Fruit fly (Drosophila melanogaster) whole organism, embryonic: ENCODE data around the gene CG8051.

Experiments
- Atf6 ChIP-seq: fragments of 200-800 bp; sonication (Bioruptor generic); IDR thresholded peaks from 2 replicates; pipeline ENCODE4 v1.3.6; 2022; ENCODE audit warnings: missing biosample characterization, missing genetic modification characterization
- CG10147 ChIP-seq: fragments of 200-800 bp; sonication (Bioruptor generic); optimal IDR thresholded peaks from 2 replicates; lab custom pipeline; 2019; ENCODE audit warnings: missing biosample characterization, mild to moderate bottlenecking, missing genetic modification characterization, moderate library complexity
- CG10979 ChIP-seq: fragments of 200-800 bp; sonication (Bioruptor generic); optimal IDR thresholded peaks from 2 replicates; lab custom pipeline; 2018; ENCODE audit warnings: missing biosample characterization, mild to moderate bottlenecking, missing genetic modification characterization, moderate library complexity
- CG12155 ChIP-seq: fragments of 200-800 bp; sonication (Bioruptor generic); optimal IDR thresholded peaks from 3 replicates; lab custom pipeline; 2016; ENCODE audit warnings: missing biosample characterization, missing genetic modification characterization
- CG14441 ChIP-seq: fragments of 200-800 bp; sonication (Bioruptor generic); IDR thresholded peaks from 2 replicates; pipeline ENCODE4 v1.3.6; 2022; ENCODE audit warnings: missing biosample characterization, missing genetic modification characterization
- CG14710 ChIP-seq: fragments of 200-800 bp; sonication (Bioruptor generic); optimal IDR thresholded peaks from 3 replicates; lab custom pipeline; 2019; ENCODE audit warnings: missing biosample characterization, mild to moderate bottlenecking, missing genetic modification characterization, moderate library complexity
- CG15269 ChIP-seq: fragments of 200-800 bp; sonication (Bioruptor generic); optimal IDR thresholded peaks from 2 replicates; lab custom pipeline; 2018; ENCODE audit warnings: missing biosample characterization, mild to moderate bottlenecking, missing genetic modification characterization, moderate library complexity
- CG16779 ChIP-seq: fragments of 200-800 bp; sonication (Bioruptor generic); IDR thresholded peaks from 2 replicates; pipeline ENCODE4 v1.3.6; 2022; ENCODE audit warnings: missing biosample characterization, missing genetic modification characterization
- CG17359 ChIP-seq: fragments of 200-800 bp; sonication (Bioruptor generic); optimal IDR thresholded peaks from 3 replicates; lab custom pipeline; 2018; ENCODE audit warnings: missing biosample characterization, mild to moderate bottlenecking, missing genetic modification characterization, moderate library complexity
- CG17612 ChIP-seq: fragments of 200-800 bp; sonication (Bioruptor generic); IDR thresholded peaks from 2 replicates; pipeline ENCODE4 v1.3.6; 2022; ENCODE audit warnings: missing biosample characterization, missing genetic modification characterization
- CG31224 ChIP-seq: fragments of 200-800 bp; sonication (Bioruptor generic); IDR thresholded peaks from 2 replicates; pipeline ENCODE4 v1.3.6; 2022; ENCODE audit warnings: missing biosample characterization, missing genetic modification characterization
- CG34376 ChIP-seq: fragments of 200-800 bp; sonication (Bioruptor generic); optimal IDR thresholded peaks from 2 replicates; lab custom pipeline; 2018; ENCODE audit warnings: missing biosample characterization, mild to moderate bottlenecking, missing genetic modification characterization
- CG34422 ChIP-seq: fragments of 200-800 bp; sonication (Bioruptor generic); IDR thresholded peaks from 3 replicates; pipeline ENCODE4 v1.3.6; 2022; ENCODE audit warnings: missing biosample characterization, missing genetic modification characterization
- CG3726 ChIP-seq: fragments of 200-800 bp; sonication (Bioruptor generic); IDR thresholded peaks from 3 replicates; pipeline ENCODE4, ENCODE4 v1.3.6; 2022; ENCODE audit warnings: missing biosample characterization, missing genetic modification characterization
- CG4328 ChIP-seq: fragments of 200-800 bp; sonication (Bioruptor generic); optimal IDR thresholded peaks from 3 replicates; lab custom pipeline; 2017; ENCODE audit warnings: missing biosample characterization, missing genetic modification reagents, missing genetic modification characterization
- CG4424 ChIP-seq: fragments of 200-800 bp; sonication (Bioruptor generic); optimal IDR thresholded peaks from 3 replicates; lab custom pipeline; 2016; ENCODE audit warnings: missing biosample characterization, missing genetic modification characterization
- CG6683 ChIP-seq: fragments of 200-800 bp; sonication (Bioruptor generic); optimal IDR thresholded peaks from 2 replicates; lab custom pipeline; 2017; ENCODE audit warnings: missing biosample characterization, mild to moderate bottlenecking, missing genetic modification characterization, missing genetic modification reagents
- CG7271 ChIP-seq: fragments of 200-800 bp; sonication (Bioruptor generic); optimal IDR thresholded peaks from 2 replicates; lab custom pipeline; 2018; ENCODE audit warnings: missing biosample characterization, mild to moderate bottlenecking, missing genetic modification characterization, moderate library complexity
- Dad ChIP-seq: fragments of 200-800 bp; sonication (Bioruptor generic); optimal IDR thresholded peaks from 3 replicates; lab custom pipeline; 2016; ENCODE audit warnings: missing biosample characterization, missing genetic modification characterization
- Dbx ChIP-seq: fragments of 200-800 bp; sonication (Bioruptor generic); IDR thresholded peaks from 3 replicates; pipeline ENCODE4 v1.3.6; 2022; ENCODE audit warnings: missing biosample characterization, missing genetic modification characterization
- Eip74EF ChIP-seq, 2 experiments: fragments of 200-800 bp in 1 of 2; fragments of >200 bp in 1 of 2; sonication (Bioruptor generic) in 1 of 2; optimal IDR thresholded peaks; 2 replicates each; lab custom pipeline; 2017 to 2019; ENCODE audit warnings: missing biosample characterization in 2 of 2, missing genetic modification characterization in 2 of 2, mild to moderate bottlenecking in 1 of 2, moderate library complexity in 1 of 2
- Fer2 ChIP-seq: fragments of 200-800 bp; sonication (Bioruptor generic); optimal IDR thresholded peaks from 2 replicates; lab custom pipeline; 2018; ENCODE audit warnings: missing biosample characterization, mild to moderate bottlenecking, missing genetic modification characterization, moderate library complexity
- H15 ChIP-seq: fragments of 200-800 bp; sonication (Bioruptor generic); IDR thresholded peaks from 3 replicates; pipeline ENCODE4 v1.3.6; 2022; ENCODE audit warnings: missing biosample characterization, missing genetic modification characterization
- Hey ChIP-seq: fragments of 200-800 bp; sonication (Bioruptor generic); optimal IDR thresholded peaks from 3 replicates; lab custom pipeline; 2018; ENCODE audit warnings: missing biosample characterization, mild to moderate bottlenecking, missing genetic modification characterization
- Lhr ChIP-seq: fragments of 200-800 bp; sonication (Bioruptor generic); optimal IDR thresholded peaks from 3 replicates; lab custom pipeline; 2017; ENCODE audit warnings: mild to moderate bottlenecking, missing biosample characterization, missing genetic modification reagents, missing genetic modification characterization
- MBD-R2 ChIP-seq: fragments of 200-800 bp; sonication (Bioruptor generic); IDR thresholded peaks from 2 replicates; pipeline ENCODE4 v1.3.6; 2022; ENCODE audit warnings: missing biosample characterization, missing genetic modification characterization
- Oli ChIP-seq: fragments of 200-800 bp; sonication (Bioruptor generic); optimal IDR thresholded peaks from 2 replicates; lab custom pipeline; 2018; ENCODE audit warnings: missing biosample characterization, mild to moderate bottlenecking, missing genetic modification characterization, moderate library complexity
- Vsx1 ChIP-seq: fragments of 200-800 bp; sonication (Bioruptor generic); optimal IDR thresholded peaks from 2 replicates; lab custom pipeline; 2017; ENCODE audit warnings: missing biosample characterization, mild to moderate bottlenecking, missing genetic modification characterization, missing genetic modification reagents
- cg ChIP-seq: fragments of 200-800 bp; sonication (Bioruptor generic); optimal IDR thresholded peaks from 3 replicates; lab custom pipeline; 2019; ENCODE audit warnings: missing biosample characterization, mild to moderate bottlenecking, missing genetic modification characterization, moderate library complexity
- eve ChIP-seq, 2 experiments: fragments of >200 bp; optimal IDR thresholded peaks; 2 replicates each; lab custom pipeline; 2017; ENCODE audit warnings: missing biosample characterization in 2 of 2, missing genetic modification characterization in 2 of 2
- ewg ChIP-seq: fragments of 200-800 bp; sonication (Bioruptor generic); optimal IDR thresholded peaks from 3 replicates; lab custom pipeline; 2017; ENCODE audit warnings: mild to moderate bottlenecking, missing biosample characterization, missing genetic modification reagents, missing genetic modification characterization
- gcm ChIP-seq: fragments of 200-800 bp; sonication (Bioruptor generic); optimal IDR thresholded peaks from 2 replicates; lab custom pipeline; 2019; ENCODE audit warnings: missing biosample characterization, mild to moderate bottlenecking, missing genetic modification characterization, moderate library complexity
- grau ChIP-seq: fragments of 200-800 bp; optimal IDR thresholded peaks from 3 replicates; lab custom pipeline; 2019; ENCODE audit warnings: missing biosample characterization, mild to moderate bottlenecking, missing genetic modification characterization, moderate library complexity
- gsb ChIP-seq: fragments of 200-800 bp; sonication (Bioruptor generic); IDR thresholded peaks from 2 replicates; pipeline ENCODE4 v1.3.6; 2022; ENCODE audit warnings: missing biosample characterization, missing genetic modification characterization
- kah ChIP-seq: fragments of 200-800 bp; sonication (Bioruptor generic); optimal IDR thresholded peaks from 2 replicates; lab custom pipeline; 2018; ENCODE audit warnings: missing biosample characterization, mild to moderate bottlenecking, missing genetic modification characterization
- lilli ChIP-seq: fragments of 200-800 bp; sonication (Bioruptor generic); optimal IDR thresholded peaks from 3 replicates; lab custom pipeline; 2016; ENCODE audit warnings: missing biosample characterization, missing genetic modification characterization
- nom ChIP-seq: fragments of 200-800 bp; sonication (Bioruptor generic); optimal IDR thresholded peaks from 2 replicates; lab custom pipeline; 2017; ENCODE audit warnings: missing biosample characterization, missing genetic modification characterization, mild to moderate bottlenecking, moderate library complexity, missing genetic modification reagents
- org-1 ChIP-seq: fragments of 200-800 bp; sonication (Bioruptor generic); optimal IDR thresholded peaks from 2 replicates; lab custom pipeline; 2017; ENCODE audit warnings: missing biosample characterization, missing genetic modification characterization
- pb ChIP-seq: fragments of 200-800 bp; sonication (Bioruptor generic); optimal IDR thresholded peaks from 3 replicates; lab custom pipeline; 2016; ENCODE audit warnings: missing biosample characterization, missing genetic modification characterization
- pita ChIP-seq: fragments of 200-800 bp; sonication (Bioruptor generic); optimal IDR thresholded peaks from 2 replicates; lab custom pipeline; 2017; ENCODE audit warnings: missing biosample characterization, mild to moderate bottlenecking, missing genetic modification characterization
- pnt ChIP-seq: fragments of 200-800 bp; sonication (Bioruptor generic); optimal IDR thresholded peaks from 3 replicates; lab custom pipeline; 2016; ENCODE audit warnings: missing biosample characterization, missing genetic modification characterization
- pros ChIP-seq: fragments of 200-800 bp; sonication (Bioruptor generic); optimal IDR thresholded peaks from 3 replicates; lab custom pipeline; 2019; ENCODE audit warnings: missing biosample characterization, mild to moderate bottlenecking, missing genetic modification characterization, moderate library complexity
- pum ChIP-seq: fragments of 200-800 bp; sonication (Bioruptor generic); optimal IDR thresholded peaks from 2 replicates; lab custom pipeline; 2016; ENCODE audit warnings: missing biosample characterization, missing genetic modification characterization
- repo ChIP-seq: fragments of 200-800 bp; sonication (Bioruptor generic); optimal IDR thresholded peaks from 2 replicates; lab custom pipeline; 2016; ENCODE audit warnings: missing biosample characterization, missing genetic modification characterization
- tin ChIP-seq: fragments of 200-800 bp; sonication (Bioruptor generic); optimal IDR thresholded peaks from 3 replicates; lab custom pipeline; 2016; ENCODE audit warnings: missing biosample characterization, missing genetic modification characterization
- tio ChIP-seq: fragments of 200-800 bp; sonication (Bioruptor generic); optimal IDR thresholded peaks from 2 replicates; lab custom pipeline; 2017; ENCODE audit warnings: missing biosample characterization, missing genetic modification characterization, inconsistent platforms
- toy ChIP-seq: fragments of 200-800 bp; sonication (Bioruptor generic); IDR thresholded peaks from 2 replicates; pipeline ENCODE4 v1.3.6; 2022; ENCODE audit warnings: missing biosample characterization, missing genetic modification characterization
- ttk ChIP-seq: fragments of 200-800 bp; sonication (Bioruptor generic); IDR thresholded peaks from 2 replicates; pipeline ENCODE4 v2.1.2; 2022; ENCODE audit warnings: missing biosample characterization, missing genetic modification characterization
- unpg ChIP-seq: fragments of 200-800 bp; sonication (Bioruptor generic); optimal IDR thresholded peaks from 3 replicates; lab custom pipeline; 2018; ENCODE audit warnings: missing biosample characterization, mild to moderate bottlenecking, missing genetic modification characterization, moderate library complexity
- z ChIP-seq: fragments of 200-800 bp; sonication (Bioruptor generic); IDR thresholded peaks from 3 replicates; pipeline ENCODE4 v1.3.6; 2022; ENCODE audit warnings: missing biosample characterization, missing genetic modification characterization
- zf30C ChIP-seq: fragments of 200-800 bp; sonication (Bioruptor generic); optimal IDR thresholded peaks from 3 replicates; lab custom pipeline; 2018; ENCODE audit warnings: missing biosample characterization, mild to moderate bottlenecking, missing genetic modification characterization

CG8051 gene

DNA sequence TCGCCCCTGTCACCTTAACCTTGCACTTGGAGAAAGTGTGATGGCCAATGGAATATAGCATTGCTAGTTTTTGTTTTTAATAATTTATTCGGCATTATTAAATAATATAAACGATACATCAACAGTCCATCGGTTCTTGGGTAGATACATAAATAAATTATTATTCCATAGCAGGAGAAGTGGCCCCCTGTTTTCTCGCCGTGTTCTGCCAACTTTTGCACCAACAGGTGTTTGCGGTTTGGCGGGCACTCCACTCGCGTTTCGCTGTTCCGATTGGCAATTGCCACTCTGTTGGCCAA, 16.1 kb upstream of the CG8051 start (continued):
- TF ChIP-seq kah (GFP tag; lab: Kevin White, UChicago) (peak; percentile 66), MBD-R2 (GFP tag; lab: Robert Waterston, UW) (peak; percentile 73), CG15269 (tag; lab: Kevin White, UChicago) (peak; percentile 81), CG34422 (GFP tag; lab: Robert Waterston, UW) (peak; percentile 76), pros (peak; percentile 21), CG10979 (tag; lab: Kevin White, UChicago) (peak; percentile 78), ewg (GFP tag; lab: Kevin White, UChicago) (peak; percentile 53), Dad (GFP tag; lab: Kevin White, UChicago) (peak; percentile 59), unpg (GFP tag; lab: Kevin White, UChicago) (peak; percentile 85), Vsx1 (peak; percentile 38), H15 (GFP tag; lab: Robert Waterston, UW) (peak; percentile 69), CG3726 (GFP tag; lab: Robert Waterston, UW) (no peak), grau (tag; lab: Kevin White, UChicago) (peak; percentile 87), CG31224 (GFP tag; lab: Robert Waterston, UW) (peak; percentile 71), Lhr (GFP tag; lab: Kevin White, UChicago) (peak; percentile 28), zf30C (GFP tag; lab: Kevin White, UChicago) (peak; percentile 82), pnt (peak; percentile 51), Dbx (GFP tag; lab: Robert Waterston, UW) (peak; percentile 93), ttk (GFP tag; lab: Robert Waterston, UW) (peak; percentile 76), Atf6 (GFP tag; lab: Robert Waterston, UW) (peak; percentile 88), CG10147 (GFP tag; lab: Kevin White, UChicago) (peak; percentile 79), CG4328 (GFP tag; lab: Kevin White, UChicago) (peak; percentile 50), Hey (peak; percentile 31), z (GFP tag; lab: Robert Waterston, UW) (no peak), CG17612 (peak; percentile 68), CG17359 (tag; lab: Kevin White, UChicago) (peak; percentile 85), CG14441 (peak; percentile 78), cg (no peak), pb (GFP tag; lab: Kevin White, UChicago) (no peak), repo (GFP tag; lab: Kevin White, UChicago) (peak; percentile 37), CG34376 (GFP tag; lab: Kevin White, UChicago) (peak; percentile 70), toy (peak; percentile 61; the same call in 1 of the 2 replicates), nom (GFP tag; lab: Kevin White, UChicago) (peak; percentile 32), org-1 (GFP tag; lab: Kevin White, UChicago) (peak; percentile 82), tio (GFP tag; lab: Kevin White, UChicago) (peak; percentile 49), gsb (GFP tag; lab: Robert Waterston, UW) (peak; percentile 71), Oli (peak; percentile 81), pum (peak; percentile 39), eve (GFP tag; optimal IDR thresholded peaks at IDR 0.05; lab: Kevin White, UChicago) (no peak), lilli (peak; percentile 92), CG16779 (peak; percentile 83), Eip74EF (GFP tag; optimal IDR thresholded peaks at IDR 0.05; lab: Kevin White, UChicago) (peak in 1 of 2 experiments; percentile 41), gcm (GFP tag; lab: Kevin White, UChicago) (peak; percentile 52), CG14710 (tag; lab: Kevin White, UChicago) (peak; percentile 66), Fer2 (tag; lab: Kevin White, UChicago) (peak; percentile 36), CG7271 (no peak), CG4424 (peak; percentile 65), pita (no peak), tin (GFP tag; lab: Kevin White, UChicago) (peak; percentile 79), CG12155 (GFP tag; lab: Kevin White, UChicago) (peak; percentile 82), CG6683 (GFP tag; lab: Kevin White, UChicago) (peak; percentile 73)
